Worm (Caenorhabditis elegans) whole organism, L3 larva: ENCODE results near the gene snpc-3.1.
"Not testable (repeated sequence)": the region's sequence is repeated elsewhere in the genome, so short reads cannot be mapped to it uniquely, and the experiment has no call there.

Source experiments
- R02D3.7 ChIP-seq: fragments of 150-350 bp; optimal IDR thresholded peaks from 2 replicates; lab custom pipeline; 2014; ENCODE audit warnings: missing biosample characterization, missing genetic modification characterization
- ZK546.5 ChIP-seq: sonication (generic microtip); optimal IDR thresholded peaks from 2 replicates; lab custom pipeline; 2017; ENCODE audit warnings: missing biosample characterization, missing genetic modification characterization
- aly-2 ChIP-seq: fragments of 150-350 bp; optimal IDR thresholded peaks from 2 replicates; lab custom pipeline; 2014; ENCODE audit warnings: missing biosample characterization, missing genetic modification characterization
- ama-1 ChIP-seq: fragments of 150-350 bp; optimal IDR thresholded peaks from 2 replicates; lab custom pipeline; 2018
- ceh-16 ChIP-seq: sonication (generic microtip); optimal IDR thresholded peaks from 2 replicates; lab custom pipeline; 2017; ENCODE audit warnings: missing biosample characterization, missing genetic modification characterization
- ceh-28 ChIP-seq: fragments of 150-350 bp; optimal IDR thresholded peaks from 2 replicates; lab custom pipeline; 2014; ENCODE audit warnings: missing biosample characterization, missing genetic modification reagents, missing genetic modification characterization
- ceh-82 ChIP-seq: fragments of 150-350 bp; optimal IDR thresholded peaks from 2 replicates; lab custom pipeline; 2014; ENCODE audit warnings: missing biosample characterization, missing genetic modification characterization
- daf-12 ChIP-seq: fragments of 150-350 bp; optimal IDR thresholded peaks from 2 replicates; lab custom pipeline; 2014; ENCODE audit warnings: missing biosample characterization, missing genetic modification reagents, missing genetic modification characterization
- egl-27 ChIP-seq: sonication (generic microtip); optimal IDR thresholded peaks from 4 replicates; lab custom pipeline; 2017; ENCODE audit warnings: missing biosample characterization, missing genetic modification reagents, missing genetic modification characterization
- egl-5 ChIP-seq: fragments of 150-350 bp; optimal IDR thresholded peaks from 2 replicates; lab custom pipeline; 2017; ENCODE audit warnings: missing biosample characterization, missing genetic modification reagents, missing genetic modification characterization, inconsistent platforms
- elt-1 ChIP-seq: fragments of 150-350 bp; optimal IDR thresholded peaks from 2 replicates; lab custom pipeline; 2014; ENCODE audit warnings: missing biosample characterization, missing genetic modification characterization
- elt-3 ChIP-seq, 3 experiments: fragments of 150-350 bp in 1 of 3; sonication (generic microtip) in 2 of 3; optimal IDR thresholded peaks; 2 replicates in 2 of 3; 4 replicates in 1 of 3; lab custom pipeline; 2014 to 2017; ENCODE audit warnings: missing biosample characterization in 3 of 3, missing genetic modification characterization in 3 of 3
- fkh-10 ChIP-seq: sonication (generic microtip); optimal IDR thresholded peaks from 2 replicates; lab custom pipeline; 2017; ENCODE audit warnings: missing biosample characterization, missing genetic modification reagents, missing genetic modification characterization
- fkh-2 ChIP-seq: fragments of 150-350 bp; optimal IDR thresholded peaks from 2 replicates; lab custom pipeline; 2014; ENCODE audit warnings: missing biosample characterization, missing genetic modification reagents, missing genetic modification characterization
- hmg-11 ChIP-seq: sonication (generic microtip); optimal IDR thresholded peaks from 2 replicates; lab custom pipeline; 2016; ENCODE audit warnings: missing genetic modification characterization, missing compliant biosample characterization
- jun-1 ChIP-seq: fragments of 150-350 bp; optimal IDR thresholded peaks from 2 replicates; lab custom pipeline; 2014; ENCODE audit warnings: missing biosample characterization, missing genetic modification reagents, missing genetic modification characterization
- lin-15B ChIP-seq: fragments of 150-350 bp; optimal IDR thresholded peaks from 2 replicates; lab custom pipeline; 2014; ENCODE audit warnings: missing biosample characterization, missing genetic modification characterization
- lin-39 ChIP-seq: fragments of 150-350 bp; optimal IDR thresholded peaks from 2 replicates; lab custom pipeline; 2018; ENCODE audit warnings: missing biosample characterization, missing genetic modification reagents, missing genetic modification characterization
- lsy-12 ChIP-seq: sonication (generic microtip); optimal IDR thresholded peaks from 2 replicates; lab custom pipeline; 2016; ENCODE audit warnings: mild to moderate bottlenecking, missing genetic modification characterization, missing compliant biosample characterization
- mdl-1 ChIP-seq: fragments of 150-350 bp; optimal IDR thresholded peaks from 2 replicates; lab custom pipeline; 2014; ENCODE audit warnings: missing biosample characterization, missing genetic modification characterization
- mml-1 ChIP-seq: fragments of 150-350 bp; sonication (generic microtip); optimal IDR thresholded peaks from 3 replicates; lab custom pipeline; 2014; ENCODE audit warnings: missing biosample characterization, missing genetic modification characterization
- nfya-1 ChIP-seq: sonication (generic microtip); optimal IDR thresholded peaks from 2 replicates; lab custom pipeline; 2017; ENCODE audit warnings: missing genetic modification characterization, mild to moderate bottlenecking, missing compliant biosample characterization, antibody characterized with exemption, moderate library complexity; ENCODE audit not compliant: insufficient read depth
- nhr-11 ChIP-seq: fragments of 150-350 bp; optimal IDR thresholded peaks from 2 replicates; lab custom pipeline; 2014; ENCODE audit warnings: missing biosample characterization, missing genetic modification characterization
- nhr-12 ChIP-seq: fragments of 150-350 bp; optimal IDR thresholded peaks from 2 replicates; lab custom pipeline; 2014; ENCODE audit warnings: missing biosample characterization, missing genetic modification characterization
- nhr-23 ChIP-seq: fragments of 150-350 bp; optimal IDR thresholded peaks from 2 replicates; lab custom pipeline; 2014; ENCODE audit warnings: missing biosample characterization, missing genetic modification reagents, missing genetic modification characterization
- nhr-25 ChIP-seq: sonication (generic microtip); optimal IDR thresholded peaks from 2 replicates; lab custom pipeline; 2017; ENCODE audit warnings: missing biosample characterization, missing genetic modification characterization
- nhr-28 ChIP-seq: fragments of 150-350 bp; optimal IDR thresholded peaks from 2 replicates; lab custom pipeline; 2014; ENCODE audit warnings: missing biosample characterization, missing genetic modification characterization
- nhr-43 ChIP-seq: sonication (generic microtip); optimal IDR thresholded peaks from 2 replicates; lab custom pipeline; 2016; ENCODE audit warnings: mild to moderate bottlenecking, missing genetic modification characterization, missing compliant biosample characterization; ENCODE audit not compliant: poor library complexity, severe bottlenecking
- nhr-76 ChIP-seq: fragments of 150-350 bp; sonication (generic microtip); optimal IDR thresholded peaks from 5 replicates; lab custom pipeline; 2014; ENCODE audit warnings: missing biosample characterization, missing genetic modification characterization
- nhr-77 ChIP-seq: fragments of 150-350 bp; optimal IDR thresholded peaks from 2 replicates; lab custom pipeline; 2014; ENCODE audit warnings: missing biosample characterization, missing genetic modification characterization
- pha-4 ChIP-seq: fragments of 150-350 bp; optimal IDR thresholded peaks from 2 replicates; lab custom pipeline; 2014; ENCODE audit warnings: missing biosample characterization, missing genetic modification reagents, missing genetic modification characterization
- skn-1 ChIP-seq: fragments of 150-350 bp; optimal IDR thresholded peaks from 2 replicates; lab custom pipeline; 2014; ENCODE audit warnings: missing biosample characterization, missing genetic modification characterization
- snpc-4 ChIP-seq: fragments of 150-350 bp; optimal IDR thresholded peaks from 2 replicates; lab custom pipeline; 2014; ENCODE audit warnings: missing biosample characterization, missing genetic modification characterization
- tbx-2 ChIP-seq: sonication (generic microtip); optimal IDR thresholded peaks from 2 replicates; lab custom pipeline; 2016; ENCODE audit warnings: mild to moderate bottlenecking, missing genetic modification characterization, missing compliant biosample characterization
- unc-62 ChIP-seq: fragments of 150-350 bp; sonication (generic microtip); optimal IDR thresholded peaks from 4 replicates; lab custom pipeline; 2014; ENCODE audit warnings: missing biosample characterization, missing genetic modification reagents, missing genetic modification characterization
- zag-1 ChIP-seq: fragments of 150-350 bp; optimal IDR thresholded peaks from 2 replicates; lab custom pipeline; 2014; ENCODE audit warnings: missing biosample characterization, missing genetic modification characterization
- ztf-11 ChIP-seq: fragments of 150-350 bp; optimal IDR thresholded peaks from 2 replicates; lab custom pipeline; 2014; ENCODE audit warnings: missing biosample characterization, missing genetic modification characterization

Gene snpc-3.1

DNA sequence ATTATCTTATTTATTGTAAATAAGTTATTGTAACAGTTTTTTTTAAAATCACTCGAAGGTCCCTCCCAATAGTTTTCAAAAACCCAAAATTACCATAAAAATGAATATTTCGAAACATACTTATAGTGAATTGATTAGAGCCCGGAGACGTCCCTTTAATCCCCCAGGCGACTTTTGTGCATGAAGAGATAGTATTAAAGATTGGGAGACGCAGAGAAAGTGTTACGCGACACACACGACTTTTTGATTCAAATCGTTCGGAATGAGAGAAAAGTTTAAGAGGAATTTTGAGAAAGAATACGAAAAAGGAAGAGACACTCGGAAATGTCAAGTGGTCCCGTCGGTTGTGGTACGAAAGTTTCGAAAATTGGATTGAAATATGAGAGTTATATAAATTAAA lies 7.1 kb upstream of the snpc-3.1 start:
- TF ChIP-seq snpc-4 (tag; lab: Kevin White, UChicago) (no peak), nfya-1 (tag; lab: Kevin White, UChicago) (no peak), daf-12 (tag; lab: Kevin White, UChicago) (no peak), nhr-11 (no peak), ztf-11 (tag; lab: Kevin White, UChicago) (no peak), zag-1 (no peak), egl-5 (no peak), nhr-77 (tag; lab: Kevin White, UChicago) (no peak), lsy-12 (tag; lab: Kevin White, UChicago) (no peak), unc-62 (GFP tag; lab: Kevin White, UChicago) (no peak), lin-39 (no peak), elt-3 (tag; optimal IDR thresholded peaks at IDR 0.05; lab: Kevin White, UChicago) (no peak), nhr-43 (no peak), tbx-2 (tag; lab: Kevin White, UChicago) (no peak), ZK546.5 (tag; lab: Kevin White, UChicago) (no peak), nhr-12 (tag; lab: Kevin White, UChicago) (no peak), nhr-28 (tag; lab: Kevin White, UChicago) (no peak), pha-4 (no peak)

DNA sequence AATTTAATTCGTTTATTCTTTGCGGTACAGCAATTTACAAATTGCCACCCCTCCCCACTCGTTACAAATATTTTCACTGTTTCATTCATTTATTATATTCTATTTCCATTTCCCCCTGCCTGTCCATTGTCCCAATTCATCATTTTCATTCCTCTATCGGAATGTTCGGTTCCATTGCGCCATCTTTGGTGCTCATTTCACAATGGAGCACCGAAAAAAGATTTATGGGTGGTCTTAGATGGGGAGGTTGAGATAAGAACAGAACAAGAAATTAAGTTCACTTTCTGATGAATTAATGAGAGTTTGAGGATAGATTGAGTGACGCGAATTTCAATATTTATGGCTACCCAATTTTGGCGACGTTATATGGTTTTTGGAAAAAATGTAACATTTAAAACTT lies 6.1 kb upstream of the snpc-3.1 start:
- TF ChIP-seq nhr-23 (tag; lab: Kevin White, UChicago): no peak
- no peak for TF ChIP-seq tbx-2 (tag; lab: Kevin White, UChicago)
- TF ChIP-seq nhr-25 (tag; lab: Kevin White, UChicago): no peak
- TF ChIP-seq egl-27 (tag; lab: Kevin White, UChicago): no peak
- TF ChIP-seq ama-1 (lab: Kevin White, UChicago): no peak
- no peak for TF ChIP-seq zag-1
- TF ChIP-seq pha-4: no peak
- TF ChIP-seq nhr-43: no peak
- no peak for TF ChIP-seq elt-1 (tag; lab: Kevin White, UChicago)
- TF ChIP-seq fkh-2: no peak
- TF ChIP-seq elt-3 (tag; optimal IDR thresholded peaks at IDR 0.05; lab: Kevin White, UChicago): no peak
- no peak for TF ChIP-seq nhr-11
- no peak for TF ChIP-seq ztf-11 (tag; lab: Kevin White, UChicago)
- no peak for TF ChIP-seq snpc-4 (tag; lab: Kevin White, UChicago)
- TF ChIP-seq hmg-11: no peak

DNA sequence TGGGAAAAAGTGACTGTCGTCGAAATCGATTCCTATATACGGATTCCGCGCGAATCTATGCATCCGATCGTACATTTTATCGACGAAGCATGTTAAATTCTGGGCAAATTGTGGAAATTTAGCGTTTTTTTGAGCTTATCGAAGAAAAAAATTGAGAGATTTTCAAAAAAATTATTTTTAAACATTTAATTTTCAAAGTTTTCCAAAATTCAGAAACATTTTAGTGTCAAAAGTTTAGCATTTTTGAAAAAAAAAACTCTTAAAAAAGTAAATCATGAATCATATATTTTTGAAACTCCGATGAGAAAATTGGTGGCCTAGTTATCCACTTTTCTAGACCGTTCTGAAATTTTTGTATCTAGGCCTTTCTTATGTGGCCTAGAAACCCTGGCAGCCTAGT lies 5.0 kb upstream of the snpc-3.1 start, which contains the start of gene B0273.115:
B0273.115 (minus strand) TSS at position 101 of the 400 bp plus-strand sequence.
- not testable (repeated sequence) for TF ChIP-seq R02D3.7 (tag; lab: Kevin White, UChicago); lin-15B; ceh-28 (tag; lab: Kevin White, UChicago)

ce11 chrIV:5482723-5483122 lies 3.3 kb downstream of the snpc-3.1 start, which contains the start of gene T11F8.5:
Gene T11F8.5 (plus strand): TSS chrIV:5483023.
- TF ChIP-seq tbx-2 (tag; lab: Kevin White, UChicago): no peak
- no peak for TF ChIP-seq R02D3.7 (tag; lab: Kevin White, UChicago)

- no peak for TF ChIP-seq elt-1 (tag; lab: Kevin White, UChicago)
- TF ChIP-seq mml-1 (tag; lab: Kevin White, UChicago): no peak
- TF ChIP-seq R02D3.7 (tag; lab: Kevin White, UChicago): no peak
- TF ChIP-seq skn-1 (tag; lab: Kevin White, UChicago): no peak
- TF ChIP-seq fkh-10 (GFP tag; lab: Kevin White, UChicago): no peak
- no peak for TF ChIP-seq nhr-12 (tag; lab: Kevin White, UChicago)
- TF ChIP-seq ceh-82 (tag; lab: Kevin White, UChicago): no peak
- no peak for TF ChIP-seq jun-1 (tag; lab: Kevin White, UChicago)
- TF ChIP-seq nhr-11: no peak
- no peak for TF ChIP-seq zag-1
- no peak for TF ChIP-seq nhr-76 (tag; lab: Kevin White, UChicago)
- TF ChIP-seq mdl-1 (tag; lab: Kevin White, UChicago): no peak
- TF ChIP-seq ceh-16 (tag; lab: Kevin White, UChicago): no peak
- TF ChIP-seq nhr-43: no peak
- TF ChIP-seq snpc-4 (tag; lab: Kevin White, UChicago): no peak
- TF ChIP-seq aly-2 (tag; lab: Kevin White, UChicago): no peak
- no peak for TF ChIP-seq ama-1 (lab: Kevin White, UChicago)
- no peak for TF ChIP-seq ceh-28 (tag; lab: Kevin White, UChicago)
- TF ChIP-seq, all 47 proteins: peak for 0
These were observed 3.8 kb downstream of the snpc-3.1 start, which contains the start of gene T11F8.12 for ce11 chrIV:5482231-5482630. Gene T11F8.12 (minus strand): TSS chrIV:5482331.
